Worm (Caenorhabditis elegans) whole organism, L3 larva: Measurements from ENCODE around the gene C06E1.1.

Experiments
- ZK546.5 ChIP-seq: sonication (generic microtip); optimal IDR thresholded peaks from 2 replicates; lab custom pipeline; 2017; ENCODE audit warnings: missing biosample characterization, missing genetic modification characterization
- aly-2 ChIP-seq: fragments of 150-350 bp; optimal IDR thresholded peaks from 2 replicates; lab custom pipeline; 2014; ENCODE audit warnings: missing biosample characterization, missing genetic modification characterization
- ama-1 ChIP-seq: fragments of 150-350 bp; optimal IDR thresholded peaks from 2 replicates; lab custom pipeline; 2018
- ceh-28 ChIP-seq: fragments of 150-350 bp; optimal IDR thresholded peaks from 2 replicates; lab custom pipeline; 2014; ENCODE audit warnings: missing biosample characterization, missing genetic modification reagents, missing genetic modification characterization
- ceh-82 ChIP-seq: fragments of 150-350 bp; optimal IDR thresholded peaks from 2 replicates; lab custom pipeline; 2014; ENCODE audit warnings: missing biosample characterization, missing genetic modification characterization
- ceh-9 ChIP-seq: sonication (generic microtip); optimal IDR thresholded peaks from 2 replicates; lab custom pipeline; 2018; ENCODE audit warnings: missing biosample characterization, missing genetic modification characterization
- daf-12 ChIP-seq: fragments of 150-350 bp; optimal IDR thresholded peaks from 2 replicates; lab custom pipeline; 2014; ENCODE audit warnings: missing biosample characterization, missing genetic modification reagents, missing genetic modification characterization
- egl-27 ChIP-seq: sonication (generic microtip); optimal IDR thresholded peaks from 4 replicates; lab custom pipeline; 2017; ENCODE audit warnings: missing biosample characterization, missing genetic modification reagents, missing genetic modification characterization
- elt-1 ChIP-seq: fragments of 150-350 bp; optimal IDR thresholded peaks from 2 replicates; lab custom pipeline; 2014; ENCODE audit warnings: missing biosample characterization, missing genetic modification characterization
- elt-2 ChIP-seq: sonication (generic microtip); optimal IDR thresholded peaks from 2 replicates; lab custom pipeline; 2016; ENCODE audit warnings: missing genetic modification reagents, mild to moderate bottlenecking, missing genetic modification characterization, missing compliant biosample characterization
- elt-3 ChIP-seq, 3 experiments: fragments of 150-350 bp in 1 of 3; sonication (generic microtip) in 2 of 3; optimal IDR thresholded peaks; 2 replicates in 2 of 3; 4 replicates in 1 of 3; lab custom pipeline; 2014 to 2017; ENCODE audit warnings: missing biosample characterization in 3 of 3, missing genetic modification characterization in 3 of 3
- fkh-10 ChIP-seq: sonication (generic microtip); optimal IDR thresholded peaks from 2 replicates; lab custom pipeline; 2017; ENCODE audit warnings: missing biosample characterization, missing genetic modification reagents, missing genetic modification characterization
- fos-1 ChIP-seq: fragments of 150-350 bp; optimal IDR thresholded peaks from 2 replicates; lab custom pipeline; 2014; ENCODE audit warnings: missing biosample characterization, missing genetic modification characterization
- hmg-11 ChIP-seq: sonication (generic microtip); optimal IDR thresholded peaks from 2 replicates; lab custom pipeline; 2016; ENCODE audit warnings: missing genetic modification characterization, missing compliant biosample characterization
- jun-1 ChIP-seq: fragments of 150-350 bp; optimal IDR thresholded peaks from 2 replicates; lab custom pipeline; 2014; ENCODE audit warnings: missing biosample characterization, missing genetic modification reagents, missing genetic modification characterization
- lin-15B ChIP-seq: fragments of 150-350 bp; optimal IDR thresholded peaks from 2 replicates; lab custom pipeline; 2014; ENCODE audit warnings: missing biosample characterization, missing genetic modification characterization
- lin-39 ChIP-seq: fragments of 150-350 bp; optimal IDR thresholded peaks from 2 replicates; lab custom pipeline; 2018; ENCODE audit warnings: missing biosample characterization, missing genetic modification reagents, missing genetic modification characterization
- lsy-12 ChIP-seq: sonication (generic microtip); optimal IDR thresholded peaks from 2 replicates; lab custom pipeline; 2016; ENCODE audit warnings: mild to moderate bottlenecking, missing genetic modification characterization, missing compliant biosample characterization
- mdl-1 ChIP-seq: fragments of 150-350 bp; optimal IDR thresholded peaks from 2 replicates; lab custom pipeline; 2014; ENCODE audit warnings: missing biosample characterization, missing genetic modification characterization
- nfya-1 ChIP-seq: sonication (generic microtip); optimal IDR thresholded peaks from 2 replicates; lab custom pipeline; 2017; ENCODE audit warnings: missing genetic modification characterization, mild to moderate bottlenecking, missing compliant biosample characterization, antibody characterized with exemption, moderate library complexity; ENCODE audit not compliant: insufficient read depth
- nhr-11 ChIP-seq: fragments of 150-350 bp; optimal IDR thresholded peaks from 2 replicates; lab custom pipeline; 2014; ENCODE audit warnings: missing biosample characterization, missing genetic modification characterization
- nhr-23 ChIP-seq: fragments of 150-350 bp; optimal IDR thresholded peaks from 2 replicates; lab custom pipeline; 2014; ENCODE audit warnings: missing biosample characterization, missing genetic modification reagents, missing genetic modification characterization
- nhr-237 ChIP-seq: fragments of 150-350 bp; optimal IDR thresholded peaks from 2 replicates; lab custom pipeline; 2014; ENCODE audit warnings: missing biosample characterization, missing genetic modification characterization
- nhr-25 ChIP-seq: sonication (generic microtip); optimal IDR thresholded peaks from 2 replicates; lab custom pipeline; 2017; ENCODE audit warnings: missing biosample characterization, missing genetic modification characterization
- nhr-28 ChIP-seq: fragments of 150-350 bp; optimal IDR thresholded peaks from 2 replicates; lab custom pipeline; 2014; ENCODE audit warnings: missing biosample characterization, missing genetic modification characterization
- nhr-43 ChIP-seq: sonication (generic microtip); optimal IDR thresholded peaks from 2 replicates; lab custom pipeline; 2016; ENCODE audit warnings: mild to moderate bottlenecking, missing genetic modification characterization, missing compliant biosample characterization; ENCODE audit not compliant: poor library complexity, severe bottlenecking
- nhr-67 ChIP-seq: fragments of 150-350 bp; optimal IDR thresholded peaks from 2 replicates; lab custom pipeline; 2014; ENCODE audit warnings: missing biosample characterization, missing genetic modification characterization
- nhr-76 ChIP-seq: fragments of 150-350 bp; sonication (generic microtip); optimal IDR thresholded peaks from 5 replicates; lab custom pipeline; 2014; ENCODE audit warnings: missing biosample characterization, missing genetic modification characterization
- nhr-77 ChIP-seq: fragments of 150-350 bp; optimal IDR thresholded peaks from 2 replicates; lab custom pipeline; 2014; ENCODE audit warnings: missing biosample characterization, missing genetic modification characterization
- pha-4 ChIP-seq: fragments of 150-350 bp; optimal IDR thresholded peaks from 2 replicates; lab custom pipeline; 2014; ENCODE audit warnings: missing biosample characterization, missing genetic modification reagents, missing genetic modification characterization
- pqm-1 ChIP-seq: fragments of 150-350 bp; optimal IDR thresholded peaks from 2 replicates; lab custom pipeline; 2017; ENCODE audit warnings: missing biosample characterization, missing genetic modification characterization, inconsistent platforms
- sea-2 ChIP-seq: fragments of 150-350 bp; sonication (generic microtip); optimal IDR thresholded peaks from 4 replicates; lab custom pipeline; 2014; ENCODE audit warnings: missing biosample characterization, missing genetic modification reagents, missing genetic modification characterization
- tbx-2 ChIP-seq: sonication (generic microtip); optimal IDR thresholded peaks from 2 replicates; lab custom pipeline; 2016; ENCODE audit warnings: mild to moderate bottlenecking, missing genetic modification characterization, missing compliant biosample characterization
- unc-39 ChIP-seq: sonication (generic microtip); optimal IDR thresholded peaks from 4 replicates; lab custom pipeline; 2017; ENCODE audit warnings: missing biosample characterization, missing genetic modification characterization
- unc-62 ChIP-seq: fragments of 150-350 bp; sonication (generic microtip); optimal IDR thresholded peaks from 4 replicates; lab custom pipeline; 2014; ENCODE audit warnings: missing biosample characterization, missing genetic modification reagents, missing genetic modification characterization
- zag-1 ChIP-seq: fragments of 150-350 bp; optimal IDR thresholded peaks from 2 replicates; lab custom pipeline; 2014; ENCODE audit warnings: missing biosample characterization, missing genetic modification characterization
- ztf-11 ChIP-seq: fragments of 150-350 bp; optimal IDR thresholded peaks from 2 replicates; lab custom pipeline; 2014; ENCODE audit warnings: missing biosample characterization, missing genetic modification characterization

The C06E1.1 gene

DNA sequence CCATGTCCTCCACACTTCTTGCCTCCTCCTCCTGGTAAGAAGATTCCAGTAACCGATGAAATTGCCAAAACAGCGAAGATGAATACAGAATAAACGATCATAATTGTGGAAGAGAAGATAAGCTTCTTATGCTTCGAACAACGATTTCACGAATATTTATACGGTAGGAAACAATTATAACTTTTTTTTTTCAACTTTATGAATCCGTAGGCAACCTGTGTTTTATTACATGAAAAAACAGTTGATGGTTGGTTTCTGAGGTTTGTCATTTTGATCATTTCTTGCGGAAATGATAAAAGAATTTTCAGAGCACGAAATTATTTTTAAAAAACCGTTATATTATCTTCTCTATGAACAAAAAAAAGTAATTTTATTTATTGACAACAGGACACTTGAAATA is 14.8 kb upstream of the C06E1.1 start, which contains the start of gene fipr-16:
Gene fipr-16 (minus strand): TSS at position 101 of the 400 bp plus-strand sequence.
- TF ChIP-seq lsy-12 (no peak), nhr-67 (tag; lab: Kevin White, UChicago) (no peak), nhr-77 (tag; lab: Kevin White, UChicago) (no peak), ZK546.5 (tag; lab: Kevin White, UChicago) (no peak), fkh-10 (GFP tag; lab: Kevin White, UChicago) (no peak), hmg-11 (tag; lab: Kevin White, UChicago) (no peak), tbx-2 (tag; lab: Kevin White, UChicago) (no peak), nhr-23 (tag; lab: Kevin White, UChicago) (no peak), unc-62 (GFP tag; lab: Kevin White, UChicago) (no peak), ceh-82 (tag; lab: Kevin White, UChicago) (no peak), lin-15B (tag; lab: Kevin White, UChicago) (no peak), ztf-11 (tag; lab: Kevin White, UChicago) (no peak), pha-4 (tag; lab: Kevin White, UChicago) (no peak), nhr-43 (no peak), egl-27 (no peak), ceh-9 (tag; lab: Kevin White, UChicago) (no peak)

DNA sequence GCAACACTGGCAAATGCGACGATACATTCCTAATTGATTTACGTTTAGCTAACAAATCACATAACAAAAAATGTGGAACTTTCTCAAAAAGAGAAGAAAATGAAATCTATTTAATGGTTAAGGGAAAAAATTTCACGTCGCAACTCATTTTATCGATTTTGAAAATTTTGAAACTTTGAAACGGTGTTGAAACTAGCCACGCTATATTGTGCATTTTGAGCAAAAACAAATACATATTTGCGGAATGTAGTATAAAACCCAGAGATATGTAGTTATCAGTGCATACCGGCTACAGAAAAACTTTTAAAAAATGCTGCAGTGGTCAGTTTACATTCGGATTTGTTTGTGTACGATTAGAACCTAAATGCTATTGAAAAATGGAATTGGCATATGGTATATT is 12.0 kb upstream of the C06E1.1 start, which contains the start of gene C06E1.7:
Gene C06E1.7 (minus strand): TSS at position 101 of the 400 bp plus-strand sequence.
- no peak for TF ChIP-seq elt-3 (tag; optimal IDR thresholded peaks at IDR 0.05; lab: Kevin White, UChicago)
- TF ChIP-seq nhr-25 (tag; lab: Kevin White, UChicago), result no peak
- no peak for TF ChIP-seq daf-12
- no peak for TF ChIP-seq nhr-11 (tag; lab: Kevin White, UChicago)
- TF ChIP-seq ama-1 (lab: Kevin White, UChicago), result no peak
- no peak for TF ChIP-seq aly-2 (tag; lab: Kevin White, UChicago)
- TF ChIP-seq elt-1 (tag; lab: Kevin White, UChicago), result no peak
- no peak for TF ChIP-seq ceh-82 (tag; lab: Kevin White, UChicago)
- no peak for TF ChIP-seq unc-39 (tag; lab: Kevin White, UChicago)
- no peak for TF ChIP-seq mdl-1 (tag; lab: Kevin White, UChicago)
- no peak for TF ChIP-seq nhr-67 (tag; lab: Kevin White, UChicago)
- no peak for TF ChIP-seq nhr-23 (tag; lab: Kevin White, UChicago)
- TF ChIP-seq hmg-11 (tag; lab: Kevin White, UChicago), result no peak
- TF ChIP-seq lsy-12, result no peak
- TF ChIP-seq nhr-237 (tag; lab: Kevin White, UChicago), result no peak
- no peak for TF ChIP-seq ceh-9 (tag; lab: Kevin White, UChicago)
- TF ChIP-seq sea-2 (GFP tag; lab: Kevin White, UChicago), result no peak

DNA sequence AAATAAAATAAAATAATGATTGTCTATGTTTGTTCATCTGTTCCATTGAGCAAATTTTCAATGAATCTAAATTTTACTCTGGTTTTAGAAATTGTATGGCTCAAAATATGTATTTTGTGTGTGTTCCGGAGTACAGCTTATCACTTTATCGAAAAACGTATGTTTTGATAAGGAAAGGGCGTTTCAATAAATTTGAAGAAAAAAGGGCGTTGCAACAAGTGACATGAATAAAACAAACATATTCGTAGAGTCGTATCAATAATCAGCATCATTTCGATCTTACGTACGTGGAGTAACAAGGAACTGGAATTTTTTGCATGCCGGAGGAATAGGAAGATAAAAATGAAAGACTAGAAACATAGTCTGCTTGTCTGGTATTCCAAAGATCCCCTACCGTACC is 11.5 kb upstream of the C06E1.1 start:
- TF ChIP-seq nhr-23 (tag; lab: Kevin White, UChicago) (no peak), elt-2 (tag; lab: Kevin White, UChicago) (peak; percentile 69), pqm-1 (tag; lab: Kevin White, UChicago) (peak; percentile 78)

DNA sequence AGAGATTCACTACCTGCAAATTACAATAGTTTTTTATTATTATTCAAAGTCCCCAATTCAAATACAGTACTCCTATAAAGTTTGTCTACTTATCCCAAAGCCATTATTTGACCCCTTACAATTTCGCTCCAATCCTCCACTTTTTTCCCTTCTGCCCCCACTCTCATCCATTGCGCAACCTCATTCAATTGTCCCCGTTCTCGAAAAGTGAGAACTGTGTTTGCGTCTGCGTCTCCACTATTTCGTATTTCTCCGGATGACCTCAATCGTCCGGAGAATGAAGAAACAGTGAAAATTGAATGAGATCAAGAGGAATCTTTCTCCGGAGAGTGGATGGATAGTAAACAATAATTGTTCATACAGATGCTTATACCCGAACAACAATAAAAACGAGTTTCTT is 8.9 kb upstream of the C06E1.1 start:
- peak; percentile 86 for TF ChIP-seq nhr-23 (tag; lab: Kevin White, UChicago)
- no peak for TF ChIP-seq aly-2 (tag; lab: Kevin White, UChicago)

DNA sequence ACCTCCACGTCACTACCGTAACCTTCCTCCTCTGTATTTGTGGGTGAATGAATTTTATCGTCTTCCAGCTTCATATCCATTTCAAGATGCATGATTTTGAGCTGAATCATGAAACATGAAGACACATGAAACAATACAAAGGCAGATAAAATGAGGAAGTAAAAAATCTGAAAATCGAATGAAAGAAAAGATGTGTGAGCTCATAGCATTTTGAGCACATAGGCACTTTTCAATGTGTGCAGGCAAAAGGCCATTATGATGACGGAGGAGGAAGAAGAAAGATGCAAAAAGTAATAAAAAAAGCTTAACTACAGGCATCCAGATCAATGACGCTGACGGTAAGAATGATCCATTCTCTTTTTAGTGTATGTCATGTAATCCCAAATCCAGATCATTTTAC is 7.9 kb upstream of the C06E1.1 start, which contains the start of gene ztf-30:
Gene ztf-30 (minus strand): TSS at position 101 of the 400 bp plus-strand sequence.
- TF ChIP-seq egl-27 (no peak), lin-39 (tag; lab: Kevin White, UChicago) (no peak), nhr-11 (tag; lab: Kevin White, UChicago) (no peak), fkh-10 (GFP tag; lab: Kevin White, UChicago) (no peak), nhr-76 (tag; lab: Kevin White, UChicago) (no peak), sea-2 (GFP tag; lab: Kevin White, UChicago) (no peak), zag-1 (tag; lab: Kevin White, UChicago) (no peak), elt-1 (tag; lab: Kevin White, UChicago) (no peak), lin-15B (tag; lab: Kevin White, UChicago) (no peak), fos-1 (tag; lab: Kevin White, UChicago) (no peak), nhr-28 (no peak), ceh-28 (no peak), nfya-1 (tag; lab: Kevin White, UChicago) (no peak), elt-3 (tag; optimal IDR thresholded peaks at IDR 0.05; lab: Kevin White, UChicago) (no peak), daf-12 (no peak), jun-1 (tag; lab: Kevin White, UChicago) (no peak)
